Worm (Caenorhabditis elegans) whole organism, L4 larva: ENCODE measurements around the gene nkcc-1.

ENCODE experiments used
- F37D6.2 ChIP-seq: sonication (generic microtip); optimal IDR thresholded peaks from 2 replicates; lab custom pipeline; 2016; ENCODE audit warnings: mild to moderate bottlenecking, missing genetic modification characterization, missing compliant biosample characterization
- F44E2.7 ChIP-seq: fragments of 200-800 bp; sonication (Bioruptor generic); IDR thresholded peaks from 2 replicates; pipeline ENCODE4 v2.1.2; 2022; ENCODE audit warnings: missing genetic modification characterization, missing compliant biosample characterization
- R02D3.7 ChIP-seq: fragments of 150-350 bp; sonication (generic microtip); optimal IDR thresholded peaks from 3 replicates; lab custom pipeline; 2014; ENCODE audit warnings: missing biosample characterization, missing genetic modification characterization
- T20F7.1 ChIP-seq: fragments of 200-800 bp; sonication (Bioruptor generic); optimal IDR thresholded peaks from 2 replicates; lab custom pipeline; 2018; ENCODE audit warnings: mild to moderate bottlenecking, missing genetic modification characterization, missing compliant biosample characterization
- T26A8.4 ChIP-seq: fragments of 200-800 bp; sonication (Bioruptor generic); IDR thresholded peaks from 2 replicates; pipeline ENCODE4 v1.3.6; 2022; ENCODE audit warnings: missing genetic modification characterization, missing compliant biosample characterization
- Y105C5A.15 ChIP-seq: fragments of 200-800 bp; sonication (Bioruptor generic); IDR thresholded peaks from 2 replicates; pipeline ENCODE4 v1.3.6; 2022; ENCODE audit warnings: missing genetic modification characterization, missing compliant biosample characterization
- Y5F2A.4 ChIP-seq: fragments of 200-800 bp; sonication (Bioruptor generic); optimal IDR thresholded peaks from 2 replicates; lab custom pipeline; 2018; ENCODE audit warnings: mild to moderate bottlenecking, missing genetic modification characterization, missing compliant biosample characterization
- Y75B8A.6 ChIP-seq: fragments of 200-800 bp; sonication (Bioruptor generic); IDR thresholded peaks from 2 replicates; pipeline ENCODE4 v1.3.6; 2022; ENCODE audit warnings: missing genetic modification reagents, missing genetic modification characterization, missing compliant biosample characterization
- ceh-20 ChIP-seq: fragments of 200-800 bp; sonication (Bioruptor generic); IDR thresholded peaks from 2 replicates; pipeline ENCODE4 v1.3.6; 2022; ENCODE audit warnings: missing genetic modification reagents, missing genetic modification characterization, missing compliant biosample characterization
- ceh-28 ChIP-seq: fragments of 150-350 bp; optimal IDR thresholded peaks from 2 replicates; lab custom pipeline; 2014; ENCODE audit warnings: missing biosample characterization, missing genetic modification reagents, missing genetic modification characterization
- ceh-44 ChIP-seq: fragments of 200-800 bp; sonication (Bioruptor generic); IDR thresholded peaks from 2 replicates; pipeline ENCODE4 v1.3.6; 2022; ENCODE audit warnings: missing genetic modification reagents, missing genetic modification characterization, missing compliant biosample characterization
- ceh-62 ChIP-seq: sonication (generic microtip); optimal IDR thresholded peaks from 2 replicates; lab custom pipeline; 2017; ENCODE audit warnings: missing biosample characterization, missing genetic modification characterization
- cey-2 ChIP-seq: sonication (generic microtip); optimal IDR thresholded peaks from 3 replicates; lab custom pipeline; 2017; ENCODE audit warnings: missing genetic modification characterization, mild to moderate bottlenecking, missing compliant biosample characterization, antibody characterized with exemption, borderline replicate concordance; ENCODE audit not compliant: insufficient read depth
- ctbp-1 ChIP-seq: fragments of 200-800 bp; sonication (Bioruptor generic); IDR thresholded peaks from 2 replicates; pipeline ENCODE4 v1.3.6; 2022; ENCODE audit warnings: missing genetic modification reagents, missing genetic modification characterization, missing compliant biosample characterization
- daf-19 ChIP-seq: fragments of 200-800 bp; sonication (Bioruptor generic); conservative IDR thresholded peaks from 2 replicates; pipeline ENCODE4 v1.3.6; 2022; ENCODE audit warnings: missing genetic modification characterization, missing compliant biosample characterization
- dmd-6 ChIP-seq: fragments of 200-800 bp; sonication (Bioruptor generic); IDR thresholded peaks from 2 replicates; pipeline ENCODE4 v1.3.6; 2022; ENCODE audit warnings: missing genetic modification reagents, missing genetic modification characterization, missing compliant biosample characterization
- dpl-1 ChIP-seq: fragments of 150-350 bp; optimal IDR thresholded peaks from 2 replicates; lab custom pipeline; 2014; ENCODE audit warnings: missing biosample characterization, missing genetic modification reagents, missing genetic modification characterization
- egl-43 ChIP-seq: fragments of 200-800 bp; sonication (Bioruptor generic); IDR thresholded peaks from 2 replicates; pipeline ENCODE4 v1.3.6; 2022; ENCODE audit warnings: missing genetic modification reagents, missing genetic modification characterization, missing compliant biosample characterization
- fkh-10 ChIP-seq: fragments of 150-350 bp; optimal IDR thresholded peaks from 2 replicates; lab custom pipeline; 2014; ENCODE audit warnings: missing biosample characterization, missing genetic modification reagents, missing genetic modification characterization
- gei-8 ChIP-seq: fragments of 200-800 bp; sonication (Bioruptor generic); optimal IDR thresholded peaks from 2 replicates; lab custom pipeline; 2018; ENCODE audit warnings: mild to moderate bottlenecking, missing genetic modification characterization, missing compliant biosample characterization
- hlh-30 ChIP-seq: sonication (generic microtip); optimal IDR thresholded peaks from 2 replicates; lab custom pipeline; 2017; ENCODE audit warnings: antibody characterized with exemption, mild to moderate bottlenecking, missing genetic modification characterization, missing compliant biosample characterization; ENCODE audit not compliant: insufficient read depth
- hmg-1.1 ChIP-seq: fragments of 200-800 bp; sonication (Bioruptor generic); IDR thresholded peaks from 2 replicates; pipeline ENCODE4 v1.3.6; 2022; ENCODE audit warnings: missing genetic modification reagents, missing genetic modification characterization, missing compliant biosample characterization
- jun-1 ChIP-seq: fragments of 150-350 bp; optimal IDR thresholded peaks from 2 replicates; lab custom pipeline; 2014; ENCODE audit warnings: missing biosample characterization, missing genetic modification reagents, missing genetic modification characterization
- lim-7 ChIP-seq: fragments of 200-800 bp; sonication (Bioruptor generic); IDR thresholded peaks from 2 replicates; pipeline ENCODE4 v1.3.6; 2022; ENCODE audit warnings: missing genetic modification characterization, missing compliant biosample characterization
- lin-1 ChIP-seq: fragments of 200-800 bp; sonication (Bioruptor generic); IDR thresholded peaks from 2 replicates; pipeline ENCODE4 v1.3.6; 2022; ENCODE audit warnings: missing genetic modification reagents, missing genetic modification characterization, missing compliant biosample characterization
- lin-13 ChIP-seq: fragments of 150-350 bp; optimal IDR thresholded peaks from 2 replicates; lab custom pipeline; 2014; ENCODE audit warnings: missing biosample characterization, missing genetic modification reagents, missing genetic modification characterization
- lin-38 ChIP-seq: fragments of 200-800 bp; sonication (Bioruptor generic); IDR thresholded peaks from 2 replicates; pipeline ENCODE4 v1.3.6; 2022; ENCODE audit warnings: missing genetic modification reagents, missing genetic modification characterization, missing compliant biosample characterization
- lir-3 ChIP-seq: sonication (generic microtip); optimal IDR thresholded peaks from 2 replicates; lab custom pipeline; 2016; ENCODE audit warnings: mild to moderate bottlenecking, missing genetic modification characterization, missing compliant biosample characterization
- lsy-2 ChIP-seq, 2 experiments: fragments of 150-350 bp in 1 of 2; sonication (generic microtip) in 1 of 2; optimal IDR thresholded peaks; 2 replicates each; lab custom pipeline; 2014 to 2017; ENCODE audit warnings: missing biosample characterization in 2 of 2, missing genetic modification characterization in 2 of 2
- mxl-2 ChIP-seq: fragments of 200-800 bp; sonication (Bioruptor generic); conservative IDR thresholded peaks from 2 replicates; pipeline ENCODE4 v1.3.6; 2022; ENCODE audit warnings: missing genetic modification reagents, missing genetic modification characterization, missing compliant biosample characterization
- nhr-102 ChIP-seq: sonication (generic microtip); optimal IDR thresholded peaks from 2 replicates; lab custom pipeline; 2016; ENCODE audit warnings: mild to moderate bottlenecking, missing genetic modification characterization, moderate library complexity, missing compliant biosample characterization
- nhr-11 ChIP-seq: fragments of 150-350 bp; optimal IDR thresholded peaks from 2 replicates; lab custom pipeline; 2014; ENCODE audit warnings: missing biosample characterization, missing genetic modification characterization
- nhr-25 ChIP-seq: sonication (generic microtip); optimal IDR thresholded peaks from 2 replicates; lab custom pipeline; 2017; ENCODE audit warnings: missing genetic modification characterization, mild to moderate bottlenecking, missing compliant biosample characterization, antibody characterized with exemption, moderate library complexity, borderline replicate concordance; ENCODE audit not compliant: insufficient read depth
- nhr-6 ChIP-seq: fragments of 150-350 bp; optimal IDR thresholded peaks from 2 replicates; lab custom pipeline; 2014; ENCODE audit warnings: missing biosample characterization, missing genetic modification characterization
- nhr-77 ChIP-seq: fragments of 150-350 bp; optimal IDR thresholded peaks from 2 replicates; lab custom pipeline; 2014; ENCODE audit warnings: missing biosample characterization, missing genetic modification characterization
- pha-4 ChIP-seq, 2 experiments: fragments of 150-350 bp in 1 of 2; fragments of 200-800 bp in 1 of 2; sonication (Bioruptor generic) in 1 of 2; IDR thresholded peaks in 1 of 2; optimal IDR thresholded peaks in 1 of 2; 2 replicates each; pipeline versions ENCODE4 v1.3.6 to Lab custom; 2014 to 2022; ENCODE audit warnings: missing genetic modification characterization in 2 of 2, missing genetic modification reagents in 2 of 2, missing biosample characterization in 1 of 2, missing compliant biosample characterization in 1 of 2
- rbr-2 ChIP-seq: sonication (generic microtip); optimal IDR thresholded peaks from 2 replicates; lab custom pipeline; 2016; ENCODE audit warnings: missing genotype, missing genetic modification characterization, missing compliant biosample characterization
- saeg-2 ChIP-seq: fragments of 200-800 bp; sonication (Bioruptor generic); IDR thresholded peaks from 2 replicates; pipeline ENCODE4 v1.3.6; 2022; ENCODE audit warnings: missing genetic modification reagents, missing genetic modification characterization, missing compliant biosample characterization
- sdz-12 ChIP-seq: fragments of 200-800 bp; sonication (Bioruptor generic); optimal IDR thresholded peaks from 2 replicates; lab custom pipeline; 2018; ENCODE audit warnings: mild to moderate bottlenecking, missing genetic modification characterization, missing compliant biosample characterization
- skn-1 ChIP-seq: fragments of 150-350 bp; optimal IDR thresholded peaks from 2 replicates; lab custom pipeline; 2014; ENCODE audit warnings: missing biosample characterization, missing genetic modification characterization
- snpc-1.2 ChIP-seq: fragments of 200-800 bp; sonication (Bioruptor generic); IDR thresholded peaks from 2 replicates; pipeline ENCODE4 v1.3.6; 2022; ENCODE audit warnings: missing genetic modification reagents, missing genetic modification characterization, missing compliant biosample characterization
- tag-97 ChIP-seq: fragments of 200-800 bp; sonication (Bioruptor generic); IDR thresholded peaks from 2 replicates; pipeline ENCODE4 v1.3.6; 2022; ENCODE audit warnings: missing genetic modification characterization, missing compliant biosample characterization
- unc-39 ChIP-seq: sonication (generic microtip); optimal IDR thresholded peaks from 2 replicates; lab custom pipeline; 2017; ENCODE audit warnings: missing biosample characterization, missing genetic modification characterization
- unc-62 ChIP-seq, 3 experiments: fragments of 150-350 bp in 1 of 3; sonication (generic microtip); optimal IDR thresholded peaks in 2 of 3; peaks in 1 of 3; 1 replicate in 1 of 3; 2 replicates in 2 of 3; lab custom pipeline; 2014 to 2017; ENCODE audit warnings: missing biosample characterization in 3 of 3, missing genetic modification characterization in 3 of 3, missing genetic modification reagents in 3 of 3, missing genotype in 1 of 3
- zfp-3 ChIP-seq: fragments of 200-800 bp; sonication (Bioruptor generic); conservative IDR thresholded peaks from 2 replicates; pipeline ENCODE4 v1.3.6; 2022; ENCODE audit warnings: missing genetic modification reagents, missing genetic modification characterization, missing compliant biosample characterization
- zip-2 ChIP-seq: fragments of 150-350 bp; optimal IDR thresholded peaks from 2 replicates; lab custom pipeline; 2014; ENCODE audit warnings: missing biosample characterization, missing genetic modification characterization
- ztf-11 ChIP-seq: fragments of 150-350 bp; optimal IDR thresholded peaks from 2 replicates; lab custom pipeline; 2014; ENCODE audit warnings: missing biosample characterization, missing genetic modification characterization

nkcc-1 gene

DNA sequence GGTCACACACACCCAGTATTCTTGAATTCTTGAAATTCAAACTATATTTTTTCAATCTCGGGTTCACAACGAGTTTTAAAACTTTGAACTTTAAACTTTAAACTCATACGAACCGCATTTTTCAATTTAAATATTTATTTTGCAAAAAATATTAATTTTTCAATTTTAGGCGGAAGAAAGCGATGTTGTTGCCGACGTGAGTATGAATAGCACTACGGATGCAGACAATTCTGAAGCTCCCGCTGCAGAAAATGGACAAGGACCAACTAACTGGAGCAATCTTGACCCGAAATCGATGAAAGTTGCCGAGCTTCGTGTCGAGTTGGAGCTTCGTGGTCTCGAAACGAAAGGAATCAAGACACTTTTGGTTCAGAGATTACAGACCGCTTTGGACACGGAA, 49.4 kb downstream of the nkcc-1 start:
- TF ChIP-seq snpc-1.2 (GFP tag; lab: Robert Waterston, UW), result 0 out of 2 replicates have a peak, but pooled peaks have one; percentile 53
- TF ChIP-seq saeg-2 (GFP tag; lab: Robert Waterston, UW), result no peak
- TF ChIP-seq unc-62 (GFP tag; optimal IDR thresholded peaks at IDR 0.05 in 1 of 2; lab: Kevin White, UChicago), result peak in 1 of 2 experiments; percentile 17
- no peak for TF ChIP-seq unc-62 (tag; optimal IDR thresholded peaks at IDR 0.05; lab: Kevin White, UChicago)
- no peak for TF ChIP-seq T20F7.1 (GFP tag; lab: Kevin White, UChicago)

ce11 chrIV:14072011-14072649, 51.7 kb downstream of the nkcc-1 start:
- TF ChIP-seq dmd-6 (GFP tag; lab: Robert Waterston, UW), result no peak
- TF ChIP-seq nhr-77 (tag; lab: Kevin White, UChicago), result no peak
- TF ChIP-seq hmg-1.1 (GFP tag; lab: Robert Waterston, UW), result no peak
- no peak for TF ChIP-seq F37D6.2 (tag; lab: Kevin White, UChicago)
- TF ChIP-seq ztf-11 (tag; lab: Kevin White, UChicago), result no peak
- no peak for TF ChIP-seq nhr-6
- TF ChIP-seq ceh-62, result no peak
- TF ChIP-seq lin-38 (GFP tag; lab: Robert Waterston, UW), result peak; percentile 36
- TF ChIP-seq ctbp-1 (GFP tag; lab: Robert Waterston, UW), result no peak
- TF ChIP-seq ceh-44 (GFP tag; lab: Robert Waterston, UW), result no peak
- TF ChIP-seq zfp-3, result no peak
- no peak for TF ChIP-seq dpl-1 (GFP tag; lab: Kevin White, UChicago)
- TF ChIP-seq Y5F2A.4 (GFP tag; lab: Kevin White, UChicago), result peak; percentile 52
- TF ChIP-seq nhr-11 (tag; lab: Kevin White, UChicago), result no peak
- TF ChIP-seq Y75B8A.6 (GFP tag; lab: Robert Waterston, UW), result no peak
- no peak for TF ChIP-seq jun-1 (tag; lab: Kevin White, UChicago)
- no peak for TF ChIP-seq gei-8
- TF ChIP-seq sdz-12 (GFP tag; lab: Kevin White, UChicago), result no peak
- TF ChIP-seq pha-4 (GFP tag; IDR thresholded peaks at IDR 0.05; lab: Robert Waterston, UW), result peak; percentile 28; the same call in 1 of the 2 replicates
- no peak for TF ChIP-seq pha-4 (tag; optimal IDR thresholded peaks at IDR 0.05; lab: Kevin White, UChicago)
- no peak for TF ChIP-seq hlh-30 (tag; lab: Kevin White, UChicago)
- TF ChIP-seq T26A8.4, result peak; percentile 34; the same call in 1 of the 2 replicates
- no peak for TF ChIP-seq nhr-25 (tag; lab: Kevin White, UChicago)
- no peak for TF ChIP-seq lin-1 (GFP tag; lab: Robert Waterston, UW)
- no peak for TF ChIP-seq skn-1 (tag; lab: Kevin White, UChicago)
- no peak for TF ChIP-seq lim-7
- no peak for TF ChIP-seq nhr-102 (tag; lab: Kevin White, UChicago)
- no peak for TF ChIP-seq lin-13
- TF ChIP-seq mxl-2 (GFP tag; lab: Robert Waterston, UW), result no peak
- TF ChIP-seq ceh-28 (tag; lab: Kevin White, UChicago), result no peak
- TF ChIP-seq Y105C5A.15 (GFP tag; lab: Robert Waterston, UW), result no peak
- no peak for TF ChIP-seq ceh-20
- no peak for TF ChIP-seq daf-19 (GFP tag; lab: Robert Waterston, UW)
- no peak for TF ChIP-seq F44E2.7 (GFP tag; lab: Robert Waterston, UW)
- TF ChIP-seq cey-2 (tag; lab: Kevin White, UChicago), result no peak
- TF ChIP-seq tag-97 (GFP tag; lab: Robert Waterston, UW), result no peak
- TF ChIP-seq saeg-2 (GFP tag; lab: Robert Waterston, UW), result no peak
- TF ChIP-seq zip-2 (tag; lab: Kevin White, UChicago), result no peak
- no peak for TF ChIP-seq lsy-2 (tag; optimal IDR thresholded peaks at IDR 0.05; lab: Kevin White, UChicago)
- no peak for TF ChIP-seq R02D3.7 (tag; lab: Kevin White, UChicago)
- no peak for TF ChIP-seq fkh-10
- no peak for TF ChIP-seq egl-43 (GFP tag; lab: Robert Waterston, UW)
- TF ChIP-seq unc-39 (tag; lab: Kevin White, UChicago), result no peak
- TF ChIP-seq rbr-2 (tag; lab: Kevin White, UChicago), result no peak
- no peak for TF ChIP-seq lir-3 (tag; lab: Kevin White, UChicago)
